Worm (Caenorhabditis elegans) whole organism, L3 larva: ENCODE measurements around the gene ceh-37.
A peak's percentile ranks its signal among the peaks of the same experiment; 100 is the strongest.

Source experiments
- R02D3.7 ChIP-seq: fragments of 150-350 bp; optimal IDR thresholded peaks from 2 replicates; lab custom pipeline; 2014; ENCODE audit warnings: missing biosample characterization, missing genetic modification characterization
- ZK546.5 ChIP-seq: sonication (generic microtip); optimal IDR thresholded peaks from 2 replicates; lab custom pipeline; 2017; ENCODE audit warnings: missing biosample characterization, missing genetic modification characterization
- aly-2 ChIP-seq: fragments of 150-350 bp; optimal IDR thresholded peaks from 2 replicates; lab custom pipeline; 2014; ENCODE audit warnings: missing biosample characterization, missing genetic modification characterization
- ceh-16 ChIP-seq: sonication (generic microtip); optimal IDR thresholded peaks from 2 replicates; lab custom pipeline; 2017; ENCODE audit warnings: missing biosample characterization, missing genetic modification characterization
- ceh-28 ChIP-seq: fragments of 150-350 bp; optimal IDR thresholded peaks from 2 replicates; lab custom pipeline; 2014; ENCODE audit warnings: missing biosample characterization, missing genetic modification reagents, missing genetic modification characterization
- ceh-82 ChIP-seq: fragments of 150-350 bp; optimal IDR thresholded peaks from 2 replicates; lab custom pipeline; 2014; ENCODE audit warnings: missing biosample characterization, missing genetic modification characterization
- ceh-9 ChIP-seq: sonication (generic microtip); optimal IDR thresholded peaks from 2 replicates; lab custom pipeline; 2018; ENCODE audit warnings: missing biosample characterization, missing genetic modification characterization
- daf-12 ChIP-seq: fragments of 150-350 bp; optimal IDR thresholded peaks from 2 replicates; lab custom pipeline; 2014; ENCODE audit warnings: missing biosample characterization, missing genetic modification reagents, missing genetic modification characterization
- egl-27 ChIP-seq: sonication (generic microtip); optimal IDR thresholded peaks from 4 replicates; lab custom pipeline; 2017; ENCODE audit warnings: missing biosample characterization, missing genetic modification reagents, missing genetic modification characterization
- egl-5 ChIP-seq: fragments of 150-350 bp; optimal IDR thresholded peaks from 2 replicates; lab custom pipeline; 2017; ENCODE audit warnings: missing biosample characterization, missing genetic modification reagents, missing genetic modification characterization, inconsistent platforms
- elt-2 ChIP-seq: sonication (generic microtip); optimal IDR thresholded peaks from 2 replicates; lab custom pipeline; 2016; ENCODE audit warnings: missing genetic modification reagents, mild to moderate bottlenecking, missing genetic modification characterization, missing compliant biosample characterization
- eor-1 ChIP-seq, 2 experiments: fragments of 150-350 bp; optimal IDR thresholded peaks; 2 replicates each; lab custom pipeline; 2014 to 2018; ENCODE audit warnings: missing biosample characterization in 2 of 2, missing genetic modification characterization in 2 of 2
- fkh-10 ChIP-seq: sonication (generic microtip); optimal IDR thresholded peaks from 2 replicates; lab custom pipeline; 2017; ENCODE audit warnings: missing biosample characterization, missing genetic modification reagents, missing genetic modification characterization
- fkh-2 ChIP-seq: fragments of 150-350 bp; optimal IDR thresholded peaks from 2 replicates; lab custom pipeline; 2014; ENCODE audit warnings: missing biosample characterization, missing genetic modification reagents, missing genetic modification characterization
- hmg-11 ChIP-seq: sonication (generic microtip); optimal IDR thresholded peaks from 2 replicates; lab custom pipeline; 2016; ENCODE audit warnings: missing genetic modification characterization, missing compliant biosample characterization
- jun-1 ChIP-seq: fragments of 150-350 bp; optimal IDR thresholded peaks from 2 replicates; lab custom pipeline; 2014; ENCODE audit warnings: missing biosample characterization, missing genetic modification reagents, missing genetic modification characterization
- lin-39 ChIP-seq: fragments of 150-350 bp; optimal IDR thresholded peaks from 2 replicates; lab custom pipeline; 2018; ENCODE audit warnings: missing biosample characterization, missing genetic modification reagents, missing genetic modification characterization
- lsy-12 ChIP-seq: sonication (generic microtip); optimal IDR thresholded peaks from 2 replicates; lab custom pipeline; 2016; ENCODE audit warnings: mild to moderate bottlenecking, missing genetic modification characterization, missing compliant biosample characterization
- nfya-1 ChIP-seq: sonication (generic microtip); optimal IDR thresholded peaks from 2 replicates; lab custom pipeline; 2017; ENCODE audit warnings: missing genetic modification characterization, mild to moderate bottlenecking, missing compliant biosample characterization, antibody characterized with exemption, moderate library complexity; ENCODE audit not compliant: insufficient read depth
- nhr-11 ChIP-seq: fragments of 150-350 bp; optimal IDR thresholded peaks from 2 replicates; lab custom pipeline; 2014; ENCODE audit warnings: missing biosample characterization, missing genetic modification characterization
- nhr-12 ChIP-seq: fragments of 150-350 bp; optimal IDR thresholded peaks from 2 replicates; lab custom pipeline; 2014; ENCODE audit warnings: missing biosample characterization, missing genetic modification characterization
- nhr-237 ChIP-seq: fragments of 150-350 bp; optimal IDR thresholded peaks from 2 replicates; lab custom pipeline; 2014; ENCODE audit warnings: missing biosample characterization, missing genetic modification characterization
- nhr-25 ChIP-seq: sonication (generic microtip); optimal IDR thresholded peaks from 2 replicates; lab custom pipeline; 2017; ENCODE audit warnings: missing biosample characterization, missing genetic modification characterization
- nhr-28 ChIP-seq: fragments of 150-350 bp; optimal IDR thresholded peaks from 2 replicates; lab custom pipeline; 2014; ENCODE audit warnings: missing biosample characterization, missing genetic modification characterization
- nhr-43 ChIP-seq: sonication (generic microtip); optimal IDR thresholded peaks from 2 replicates; lab custom pipeline; 2016; ENCODE audit warnings: mild to moderate bottlenecking, missing genetic modification characterization, missing compliant biosample characterization; ENCODE audit not compliant: poor library complexity, severe bottlenecking
- nhr-67 ChIP-seq: fragments of 150-350 bp; optimal IDR thresholded peaks from 2 replicates; lab custom pipeline; 2014; ENCODE audit warnings: missing biosample characterization, missing genetic modification characterization
- nhr-76 ChIP-seq: fragments of 150-350 bp; sonication (generic microtip); optimal IDR thresholded peaks from 5 replicates; lab custom pipeline; 2014; ENCODE audit warnings: missing biosample characterization, missing genetic modification characterization
- nhr-77 ChIP-seq: fragments of 150-350 bp; optimal IDR thresholded peaks from 2 replicates; lab custom pipeline; 2014; ENCODE audit warnings: missing biosample characterization, missing genetic modification characterization
- pqm-1 ChIP-seq: fragments of 150-350 bp; optimal IDR thresholded peaks from 2 replicates; lab custom pipeline; 2017; ENCODE audit warnings: missing biosample characterization, missing genetic modification characterization, inconsistent platforms
- sea-2 ChIP-seq: fragments of 150-350 bp; sonication (generic microtip); optimal IDR thresholded peaks from 4 replicates; lab custom pipeline; 2014; ENCODE audit warnings: missing biosample characterization, missing genetic modification reagents, missing genetic modification characterization
- skn-1 ChIP-seq: fragments of 150-350 bp; optimal IDR thresholded peaks from 2 replicates; lab custom pipeline; 2014; ENCODE audit warnings: missing biosample characterization, missing genetic modification characterization
- tbx-2 ChIP-seq: sonication (generic microtip); optimal IDR thresholded peaks from 2 replicates; lab custom pipeline; 2016; ENCODE audit warnings: mild to moderate bottlenecking, missing genetic modification characterization, missing compliant biosample characterization
- unc-39 ChIP-seq: sonication (generic microtip); optimal IDR thresholded peaks from 4 replicates; lab custom pipeline; 2017; ENCODE audit warnings: missing biosample characterization, missing genetic modification characterization
- zag-1 ChIP-seq: fragments of 150-350 bp; optimal IDR thresholded peaks from 2 replicates; lab custom pipeline; 2014; ENCODE audit warnings: missing biosample characterization, missing genetic modification characterization
- ztf-11 ChIP-seq: fragments of 150-350 bp; optimal IDR thresholded peaks from 2 replicates; lab custom pipeline; 2014; ENCODE audit warnings: missing biosample characterization, missing genetic modification characterization

The ceh-37 gene

DNA sequence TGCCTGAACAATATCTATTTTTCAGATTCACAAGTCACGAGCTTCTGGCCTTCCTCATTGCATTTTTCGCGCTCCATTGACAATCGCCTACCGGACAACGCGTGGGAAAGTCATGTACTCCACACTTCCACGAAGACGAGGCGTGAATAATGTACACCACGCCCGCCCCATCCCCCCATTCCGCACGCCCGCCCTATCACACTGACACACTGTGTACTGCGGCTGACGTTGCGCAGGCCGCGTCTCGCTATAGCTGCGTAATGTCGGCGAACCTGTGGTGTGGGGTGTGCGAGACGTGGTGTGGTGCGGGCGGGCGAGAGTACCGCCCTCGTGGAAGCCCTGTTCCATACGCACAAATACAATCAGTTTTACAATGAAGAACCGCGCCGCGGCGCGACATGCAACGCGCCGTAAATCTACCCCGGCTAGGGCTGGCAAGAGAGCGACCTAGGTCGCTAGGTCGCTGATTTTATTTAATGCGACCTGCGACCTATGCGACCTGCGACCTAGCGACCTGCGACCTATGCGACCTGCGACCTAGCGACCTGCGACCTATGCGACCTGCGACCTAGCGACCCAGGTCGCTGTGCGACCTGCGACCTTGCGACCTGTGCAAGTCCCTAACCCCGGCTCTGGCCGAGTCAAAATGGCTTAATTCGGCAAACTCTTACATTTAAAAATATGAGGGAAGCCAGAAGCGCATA, 28.5 kb upstream of the ceh-37 start:
- no peak for TF ChIP-seq nhr-77 (tag; lab: Kevin White, UChicago)
- no peak for TF ChIP-seq lin-39
- no peak for TF ChIP-seq nhr-25 (tag; lab: Kevin White, UChicago)
- no peak for TF ChIP-seq nfya-1
- no peak for TF ChIP-seq lsy-12 (tag; lab: Kevin White, UChicago)
- no peak for TF ChIP-seq ceh-82 (tag; lab: Kevin White, UChicago)
- no peak for TF ChIP-seq R02D3.7 (tag; lab: Kevin White, UChicago)
- TF ChIP-seq nhr-237 (tag; lab: Kevin White, UChicago): no peak
- no peak for TF ChIP-seq egl-27 (tag; lab: Kevin White, UChicago)
- TF ChIP-seq daf-12 (tag; lab: Kevin White, UChicago): no peak
- TF ChIP-seq jun-1 (tag; lab: Kevin White, UChicago): no peak
- TF ChIP-seq nhr-12 (tag; lab: Kevin White, UChicago): no peak
- TF ChIP-seq fkh-10 (GFP tag; lab: Kevin White, UChicago): no peak
- TF ChIP-seq fkh-2: no peak
- TF ChIP-seq sea-2 (GFP tag; lab: Kevin White, UChicago): no peak
- no peak for TF ChIP-seq ceh-9
- no peak for TF ChIP-seq skn-1 (tag; lab: Kevin White, UChicago)

DNA sequence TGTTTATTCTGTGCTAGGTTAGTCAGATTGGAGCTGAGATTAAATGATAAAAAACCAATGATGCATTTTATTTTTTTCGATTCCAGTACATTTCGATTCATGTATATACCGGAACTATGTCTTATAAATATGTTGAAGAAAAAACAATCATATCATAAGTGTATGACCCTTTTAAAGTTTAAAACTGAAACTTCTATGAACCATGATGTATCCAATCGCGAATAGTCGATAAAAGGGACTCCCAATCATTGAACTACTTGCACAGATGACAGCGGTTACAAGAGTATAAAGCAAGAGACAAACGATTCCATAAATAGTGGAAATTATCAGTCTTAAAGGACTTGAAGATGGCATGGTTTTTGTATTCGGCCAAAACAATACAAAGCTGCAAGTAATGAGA, 27.1 kb upstream of the ceh-37 start, which contains the start of gene srg-37:
Gene srg-37, minus strand, starts transcription at position 101 of the 400 bp plus-strand sequence.
- no peak for TF ChIP-seq eor-1 (tag; optimal IDR thresholded peaks at IDR 0.05; lab: Kevin White, UChicago)
- no peak for TF ChIP-seq pqm-1 (tag; lab: Kevin White, UChicago)
- TF ChIP-seq ceh-28 (tag; lab: Kevin White, UChicago): no peak
- TF ChIP-seq egl-27 (tag; lab: Kevin White, UChicago): no peak
- TF ChIP-seq nhr-11: no peak
- TF ChIP-seq ZK546.5 (tag; lab: Kevin White, UChicago): no peak
- no peak for TF ChIP-seq unc-39 (tag; lab: Kevin White, UChicago)
- no peak for TF ChIP-seq ceh-16 (tag; lab: Kevin White, UChicago)
- TF ChIP-seq nhr-28: no peak
- no peak for TF ChIP-seq nhr-237 (tag; lab: Kevin White, UChicago)
- TF ChIP-seq R02D3.7 (tag; lab: Kevin White, UChicago): no peak
- no peak for TF ChIP-seq nhr-76 (tag; lab: Kevin White, UChicago)
- TF ChIP-seq ztf-11: no peak
- no peak for TF ChIP-seq jun-1 (tag; lab: Kevin White, UChicago)
- TF ChIP-seq, all 47 proteins: peak for 0

DNA sequence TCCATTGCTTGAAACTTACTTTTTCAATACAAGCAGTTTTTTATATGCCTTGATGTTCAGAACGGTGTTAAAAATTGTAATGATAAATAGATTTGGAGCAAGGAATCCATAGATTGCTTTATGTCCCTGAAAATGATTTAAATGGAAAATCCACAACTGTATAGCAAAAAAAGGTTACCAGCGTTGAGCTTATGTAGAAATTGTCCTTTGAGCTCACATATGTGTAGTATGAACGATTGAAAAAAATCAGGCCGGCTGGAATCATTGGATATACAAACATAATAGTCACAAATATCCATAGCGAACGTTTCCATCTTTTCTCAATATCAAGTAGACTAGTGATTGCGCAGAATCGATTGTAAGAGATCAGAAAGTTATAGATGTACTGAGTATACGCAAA, 26.6 kb upstream of the ceh-37 start, which contains the start of gene srg-36:
Gene srg-36, minus strand, starts transcription at position 101 of the 400 bp plus-strand sequence.
- TF ChIP-seq ceh-82 (tag; lab: Kevin White, UChicago) (no peak), sea-2 (GFP tag; lab: Kevin White, UChicago) (no peak), lsy-12 (tag; lab: Kevin White, UChicago) (no peak), nfya-1 (no peak), nhr-67 (tag; lab: Kevin White, UChicago) (no peak), ceh-28 (tag; lab: Kevin White, UChicago) (no peak), nhr-25 (tag; lab: Kevin White, UChicago) (no peak), aly-2 (tag; lab: Kevin White, UChicago) (no peak), unc-39 (tag; lab: Kevin White, UChicago) (no peak), daf-12 (tag; lab: Kevin White, UChicago) (no peak), egl-5 (tag; lab: Kevin White, UChicago) (no peak), nhr-11 (no peak), jun-1 (tag; lab: Kevin White, UChicago) (no peak), ceh-16 (tag; lab: Kevin White, UChicago) (no peak), tbx-2 (no peak), zag-1 (no peak)

DNA sequence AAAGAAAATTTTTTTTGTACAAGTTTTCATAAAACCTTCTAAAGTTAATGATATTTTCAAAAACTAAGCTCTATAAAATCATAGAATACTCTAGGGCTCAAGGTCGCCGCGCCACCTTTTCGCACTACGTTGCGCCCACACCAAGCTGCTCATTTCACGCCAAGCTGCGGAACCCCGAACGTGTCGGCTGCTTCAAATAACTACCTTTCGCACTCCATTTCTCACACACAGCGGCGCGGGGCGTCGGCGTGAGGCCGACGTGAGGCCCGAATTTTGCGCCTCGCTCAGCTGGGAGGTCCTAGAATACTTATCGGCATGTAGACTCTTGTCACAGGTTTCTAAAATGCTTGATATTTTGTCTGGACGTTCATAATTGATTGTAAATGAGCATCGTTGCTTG, 24.2 kb upstream of the ceh-37 start:
- TF ChIP-seq sea-2 (GFP tag; lab: Kevin White, UChicago) (no peak), lin-39 (no peak), nhr-28 (no peak)
- TF ChIP-seq, all 47 proteins: peak for 0

DNA sequence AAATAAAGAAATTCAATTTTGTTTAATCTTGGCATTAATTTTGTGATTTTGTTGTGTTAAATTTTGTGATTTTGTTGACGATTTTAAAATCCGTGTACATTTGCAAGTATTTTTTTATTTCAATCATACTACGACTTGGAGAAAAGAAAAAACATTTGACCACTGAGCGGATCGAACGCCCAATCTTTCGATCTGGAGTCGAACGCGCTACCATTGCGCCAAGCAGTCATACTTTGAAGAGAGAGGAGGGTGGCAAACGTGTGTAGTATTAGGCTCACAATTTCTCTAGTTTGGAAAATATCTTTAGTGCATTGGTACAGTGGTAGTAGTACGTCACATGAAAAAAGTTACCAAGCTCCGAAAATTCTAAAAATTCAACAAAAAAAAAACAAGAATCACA, 21.0 kb upstream of the ceh-37 start:
- TF ChIP-seq elt-2 (tag; lab: Kevin White, UChicago) (peak; percentile 18), nhr-67 (tag; lab: Kevin White, UChicago) (no peak), hmg-11 (tag; lab: Kevin White, UChicago) (peak; percentile 58), nhr-237 (tag; lab: Kevin White, UChicago) (no peak), nhr-43 (tag; lab: Kevin White, UChicago) (peak; percentile 58)
